Fruit fly (Drosophila melanogaster) whole organism, pupa: ENCODE results near the gene Glut4EF.

Experiments
- CG10348 ChIP-seq: fragments of 200-800 bp; sonication (Bioruptor generic); IDR thresholded peaks from 2 replicates; pipeline ENCODE4 v1.3.6; 2022; ENCODE audit warnings: missing biosample characterization, missing genetic modification characterization
- CG12605 ChIP-seq: fragments of 200-800 bp; sonication (Bioruptor generic); IDR thresholded peaks from 2 replicates; pipeline ENCODE4 v1.3.6; 2022; ENCODE audit warnings: missing biosample characterization, missing genetic modification characterization
- CG13204 ChIP-seq: fragments of 200-800 bp; sonication (Bioruptor generic); optimal IDR thresholded peaks from 2 replicates; lab custom pipeline; 2018; ENCODE audit warnings: missing biosample characterization, mild to moderate bottlenecking, missing genetic modification characterization, moderate library complexity
- CG14655 ChIP-seq: fragments of 200-800 bp; sonication (Bioruptor generic); optimal IDR thresholded peaks from 3 replicates; lab custom pipeline; 2017; ENCODE audit warnings: mild to moderate bottlenecking, missing biosample characterization, missing genetic modification reagents, missing genetic modification characterization
- CG15710 ChIP-seq: fragments of 200-800 bp; sonication (Bioruptor generic); optimal IDR thresholded peaks from 2 replicates; lab custom pipeline; 2018; ENCODE audit warnings: missing biosample characterization, mild to moderate bottlenecking, missing genetic modification characterization, moderate library complexity
- CG17806 ChIP-seq: fragments of 200-800 bp; sonication (Bioruptor generic); optimal IDR thresholded peaks from 2 replicates; lab custom pipeline; 2018; ENCODE audit warnings: missing biosample characterization, mild to moderate bottlenecking, missing genetic modification characterization, moderate library complexity
- CG32121 ChIP-seq: fragments of 200-800 bp; sonication (Bioruptor generic); IDR thresholded peaks from 2 replicates; pipeline ENCODE4 v1.3.6; 2022; ENCODE audit warnings: missing biosample characterization, missing genetic modification characterization
- CG34367 ChIP-seq: fragments of 200-800 bp; sonication (Bioruptor generic); optimal IDR thresholded peaks from 2 replicates; lab custom pipeline; 2018; ENCODE audit warnings: missing biosample characterization, mild to moderate bottlenecking, missing genetic modification characterization
- CG4496 ChIP-seq: fragments of 200-800 bp; sonication (Bioruptor generic); IDR thresholded peaks from 3 replicates; pipeline ENCODE4 v1.3.6; 2022; ENCODE audit warnings: missing biosample characterization, missing genetic modification characterization
- CG8159 ChIP-seq: fragments of 200-800 bp; sonication (Bioruptor generic); optimal IDR thresholded peaks from 3 replicates; lab custom pipeline; 2018; ENCODE audit warnings: missing biosample characterization, mild to moderate bottlenecking, missing genetic modification characterization, moderate library complexity
- CG8301 ChIP-seq: fragments of 200-800 bp; sonication (Bioruptor generic); optimal IDR thresholded peaks from 2 replicates; lab custom pipeline; 2018; ENCODE audit warnings: missing biosample characterization, mild to moderate bottlenecking, missing genetic modification characterization
- CG9948 ChIP-seq: fragments of 200-800 bp; sonication (Bioruptor generic); optimal IDR thresholded peaks from 2 replicates; lab custom pipeline; 2018; ENCODE audit warnings: missing biosample characterization, mild to moderate bottlenecking, missing genetic modification characterization, moderate library complexity
- D1 ChIP-seq: fragments of 200-800 bp; sonication (Bioruptor generic); optimal IDR thresholded peaks from 2 replicates; lab custom pipeline; 2018; ENCODE audit warnings: missing biosample characterization, mild to moderate bottlenecking, missing genetic modification characterization, moderate library complexity
- EcR ChIP-seq: fragments of 200-800 bp; sonication (Bioruptor generic); optimal IDR thresholded peaks from 3 replicates; lab custom pipeline; 2019; ENCODE audit warnings: missing biosample characterization, missing genetic modification characterization, mild to moderate bottlenecking, moderate library complexity, missing genetic modification reagents
- Ets98B ChIP-seq: fragments of 200-800 bp; sonication (Bioruptor generic); IDR thresholded peaks from 2 replicates; pipeline ENCODE4 v1.3.6; 2022; ENCODE audit warnings: missing biosample characterization, missing genetic modification characterization
- Pif1A ChIP-seq: fragments of 200-800 bp; sonication (Bioruptor generic); optimal IDR thresholded peaks from 3 replicates; lab custom pipeline; 2016; ENCODE audit warnings: missing biosample characterization, missing genetic modification characterization
- Pif1B ChIP-seq: fragments of 200-800 bp; sonication (Bioruptor generic); optimal IDR thresholded peaks from 3 replicates; lab custom pipeline; 2016; ENCODE audit warnings: missing biosample characterization, missing genetic modification characterization
- Snoo ChIP-seq: fragments of 200-800 bp; sonication (Bioruptor generic); optimal IDR thresholded peaks from 3 replicates; lab custom pipeline; 2017; ENCODE audit warnings: missing biosample characterization, mild to moderate bottlenecking, missing genetic modification characterization, inconsistent platforms
- fd96Ca ChIP-seq: fragments of 200-800 bp; sonication (Bioruptor generic); IDR thresholded peaks from 3 replicates; pipeline ENCODE4 v1.3.6; 2022; ENCODE audit warnings: missing biosample characterization, missing genetic modification characterization
- gl ChIP-seq: fragments of 200-800 bp; sonication (Bioruptor generic); optimal IDR thresholded peaks from 2 replicates; lab custom pipeline; 2018; ENCODE audit warnings: missing biosample characterization, mild to moderate bottlenecking, missing genetic modification characterization
- rn ChIP-seq: fragments of 200-800 bp; sonication (Bioruptor generic); IDR thresholded peaks from 2 replicates; pipeline ENCODE4 v1.3.6; 2022; ENCODE audit warnings: missing biosample characterization, missing genetic modification characterization

The Glut4EF gene

dm6 chr3R:9931662-9932061, 57.2 kb downstream of the Glut4EF start:
- TF ChIP-seq CG9948 (tag; lab: Kevin White, UChicago) (no peak), CG10348 (no peak), fd96Ca (GFP tag; lab: Robert Waterston, UW) (peak; percentile 70), Ets98B (peak; percentile 11), CG4496 (GFP tag; lab: Robert Waterston, UW) (0 out of 3 replicates have a peak, but pooled peaks have one; percentile 38), CG12605 (GFP tag; lab: Robert Waterston, UW) (peak; percentile 48; the same call in 1 of the 2 replicates), Snoo (tag; lab: Kevin White, UChicago) (no peak)

dm6 chr3R:9932240-9933012, 57.9 kb downstream of the Glut4EF start:
- TF ChIP-seq CG8301 (tag; lab: Kevin White, UChicago) (no peak), gl (tag; lab: Kevin White, UChicago) (no peak), CG4496 (GFP tag; lab: Robert Waterston, UW) (peak; percentile 62; the same call in 2 of the 3 replicates), EcR (GFP tag; lab: Kevin White, UChicago) (no peak), Pif1A (GFP tag; lab: Kevin White, UChicago) (no peak), fd96Ca (GFP tag; lab: Robert Waterston, UW) (no peak), CG8159 (tag; lab: Kevin White, UChicago) (no peak), CG15710 (tag; lab: Kevin White, UChicago) (no peak), CG34367 (tag; lab: Kevin White, UChicago) (no peak), CG10348 (no peak), CG14655 (no peak), CG32121 (peak; percentile 52), Snoo (tag; lab: Kevin White, UChicago) (no peak)

- TF ChIP-seq CG34367 (tag; lab: Kevin White, UChicago) (peak; percentile 15), gl (tag; lab: Kevin White, UChicago) (peak; percentile 85), CG17806 (tag; lab: Kevin White, UChicago) (peak; percentile 32), CG8301 (tag; lab: Kevin White, UChicago) (peak; percentile 35), CG8159 (tag; lab: Kevin White, UChicago) (peak; percentile 35), fd96Ca (GFP tag; lab: Robert Waterston, UW) (peak; percentile 50; the same call in 1 of the 3 replicates), rn (GFP tag; lab: Robert Waterston, UW) (no peak), CG32121 (peak; percentile 33; the same call in 1 of the 2 replicates), CG10348 (no peak), Pif1A (GFP tag; lab: Kevin White, UChicago) (no peak), Ets98B (peak; percentile 59; the same call in 1 of the 2 replicates), CG14655 (peak; percentile 59), D1 (no peak), CG12605 (GFP tag; lab: Robert Waterston, UW) (peak; percentile 44; the same call in 1 of the 2 replicates), CG15710 (tag; lab: Kevin White, UChicago) (peak; percentile 26), CG4496 (GFP tag; lab: Robert Waterston, UW) (peak; percentile 26; the same call in 1 of the 3 replicates), EcR (GFP tag; lab: Kevin White, UChicago) (peak; percentile 26), Snoo (tag; lab: Kevin White, UChicago) (no peak), CG13204 (GFP tag; lab: Kevin White, UChicago) (peak; percentile 27)
- TF ChIP-seq, all 21 proteins: peak for 14
Observed at dm6 chr3R:9933356-9933755, 58.9 kb downstream of the Glut4EF start.

dm6 chr3R:9933956-9934733, 59.7 kb downstream of the Glut4EF start:
- TF ChIP-seq CG12605 (GFP tag; lab: Robert Waterston, UW) (no peak), fd96Ca (GFP tag; lab: Robert Waterston, UW) (no peak), CG34367 (tag; lab: Kevin White, UChicago) (no peak), CG32121 (no peak), CG17806 (tag; lab: Kevin White, UChicago) (no peak), CG8159 (tag; lab: Kevin White, UChicago) (no peak), Ets98B (no peak), CG13204 (GFP tag; lab: Kevin White, UChicago) (no peak), Pif1A (GFP tag; lab: Kevin White, UChicago) (no peak), D1 (no peak), CG8301 (tag; lab: Kevin White, UChicago) (no peak), Pif1B (GFP tag; lab: Kevin White, UChicago) (no peak), gl (tag; lab: Kevin White, UChicago) (no peak), CG10348 (no peak)

dm6 chr3R:9934863-9935262, 60.4 kb downstream of the Glut4EF start:
- 0 out of 2 replicates have a peak, but pooled peaks have one; percentile 44 for TF ChIP-seq CG10348
- peak; percentile 71 for TF ChIP-seq CG14655
- peak; percentile 72 for TF ChIP-seq CG8301 (tag; lab: Kevin White, UChicago)
- TF ChIP-seq EcR (GFP tag; lab: Kevin White, UChicago) = no peak
- peak; percentile 32 for TF ChIP-seq Pif1A (GFP tag; lab: Kevin White, UChicago)
- TF ChIP-seq CG34367 (tag; lab: Kevin White, UChicago) = no peak
- peak; percentile 78 for TF ChIP-seq Ets98B
- no peak for TF ChIP-seq CG13204 (GFP tag; lab: Kevin White, UChicago)
- peak; percentile 27 for TF ChIP-seq CG9948 (tag; lab: Kevin White, UChicago)
- TF ChIP-seq Snoo (tag; lab: Kevin White, UChicago) = peak; percentile 57
- peak; percentile 40 for TF ChIP-seq CG17806 (tag; lab: Kevin White, UChicago)
- TF ChIP-seq gl (tag; lab: Kevin White, UChicago) = no peak
- TF ChIP-seq fd96Ca (GFP tag; lab: Robert Waterston, UW) = peak; percentile 69; the same call in 2 of the 3 replicates
- peak; percentile 90 for TF ChIP-seq CG4496 (GFP tag; lab: Robert Waterston, UW)
- 0 out of 2 replicates have a peak, but pooled peaks have one; percentile 38 for TF ChIP-seq rn (GFP tag; lab: Robert Waterston, UW)
- TF ChIP-seq CG32121 = peak; percentile 73
- TF ChIP-seq CG8159 (tag; lab: Kevin White, UChicago) = peak; percentile 49
- TF ChIP-seq Pif1B (GFP tag; lab: Kevin White, UChicago) = peak; percentile 13
